Worm (Caenorhabditis elegans) whole organism, midembryonic: ENCODE data around the gene C07B5.8.

Source experiments
- T22C8.4 ChIP-seq: fragments of 200-800 bp; sonication (Bioruptor generic); IDR thresholded peaks from 2 replicates; pipeline ENCODE4 v1.3.6; 2022; ENCODE audit warnings: missing genetic modification characterization, missing compliant biosample characterization
- cog-1 ChIP-seq: sonication (generic microtip); optimal IDR thresholded peaks from 2 replicates; lab custom pipeline; 2016; ENCODE audit warnings: missing genetic modification characterization, missing compliant biosample characterization
- flt-1 ChIP-seq: fragments of 200-800 bp; sonication (Bioruptor generic); IDR thresholded peaks from 2 replicates; pipeline ENCODE4 v1.3.6; 2022; ENCODE audit warnings: missing genetic modification characterization, missing compliant biosample characterization
- klf-2 ChIP-seq: fragments of 200-800 bp; sonication (Bioruptor generic); conservative IDR thresholded peaks from 2 replicates; pipeline ENCODE4 v1.3.6; 2022; ENCODE audit warnings: missing genetic modification reagents, missing genetic modification characterization, missing compliant biosample characterization
- med-1 ChIP-seq: sonication (generic microtip); optimal IDR thresholded peaks from 2 replicates; lab custom pipeline; 2017; ENCODE audit warnings: missing genetic modification characterization, mild to moderate bottlenecking, missing compliant biosample characterization, antibody characterized with exemption, missing genetic modification reagents; ENCODE audit not compliant: insufficient read depth
- ref-1 ChIP-seq: fragments of 200-800 bp; sonication (Bioruptor generic); conservative IDR thresholded peaks from 2 replicates; pipeline ENCODE4 v1.3.6; 2022; ENCODE audit warnings: missing genetic modification reagents, missing genetic modification characterization, missing compliant biosample characterization
- tab-1 ChIP-seq: fragments of 200-800 bp; sonication (Bioruptor generic); IDR thresholded peaks from 2 replicates; pipeline ENCODE4 v1.3.6; 2022; ENCODE audit warnings: missing genetic modification characterization, missing compliant biosample characterization
- ztf-23 ChIP-seq: fragments of 200-800 bp; sonication (Bioruptor generic); IDR thresholded peaks from 2 replicates; pipeline ENCODE4 v1.3.6; 2022; ENCODE audit warnings: missing genetic modification reagents, missing genetic modification characterization, missing compliant biosample characterization
- ztf-29 ChIP-seq: fragments of 200-800 bp; sonication (Bioruptor generic); IDR thresholded peaks from 2 replicates; pipeline ENCODE4 v1.3.6; 2022; ENCODE audit warnings: missing genetic modification reagents, missing genetic modification characterization, missing compliant biosample characterization

The C07B5.8 gene

ce11 chrX:9504221-9504620 lies 32.3 kb downstream of the C07B5.8 start:
- TF ChIP-seq med-1, result no peak
- no peak for TF ChIP-seq ref-1 (GFP tag; lab: Robert Waterston, UW)
- no peak for TF ChIP-seq tab-1 (GFP tag; lab: Robert Waterston, UW)

- TF ChIP-seq T22C8.4 (no peak), cog-1 (tag; lab: Kevin White, UChicago) (no peak), ztf-23 (no peak), flt-1 (GFP tag; lab: Robert Waterston, UW) (no peak), tab-1 (GFP tag; lab: Robert Waterston, UW) (no peak), ref-1 (GFP tag; lab: Robert Waterston, UW) (no peak), med-1 (no peak), ztf-29 (GFP tag; lab: Robert Waterston, UW) (no peak), klf-2 (GFP tag; lab: Robert Waterston, UW) (no peak)
These were observed 37.2 kb downstream of the C07B5.8 start for ce11 chrX:9499355-9499754.

- no peak for TF ChIP-seq klf-2 (GFP tag; lab: Robert Waterston, UW)
- TF ChIP-seq ztf-29 (GFP tag; lab: Robert Waterston, UW), result peak; percentile 86
These were observed 41.9 kb downstream of the C07B5.8 start for ce11 chrX:9494661-9495060.

ce11 chrX:9491439-9491838 lies 45.1 kb downstream of the C07B5.8 start:
- TF ChIP-seq tab-1 (GFP tag; lab: Robert Waterston, UW) (no peak), T22C8.4 (no peak), flt-1 (GFP tag; lab: Robert Waterston, UW) (no peak), klf-2 (GFP tag; lab: Robert Waterston, UW) (no peak), med-1 (no peak), cog-1 (tag; lab: Kevin White, UChicago) (no peak), ztf-23 (no peak), ref-1 (GFP tag; lab: Robert Waterston, UW) (no peak), ztf-29 (GFP tag; lab: Robert Waterston, UW) (no peak)

ce11 chrX:9489578-9489977 lies 47.0 kb downstream of the C07B5.8 start:
- TF ChIP-seq cog-1 (tag; lab: Kevin White, UChicago), result no peak
- TF ChIP-seq flt-1 (GFP tag; lab: Robert Waterston, UW), result no peak
- TF ChIP-seq klf-2 (GFP tag; lab: Robert Waterston, UW), result no peak
- no peak for TF ChIP-seq med-1
- TF ChIP-seq ztf-23, result no peak
- no peak for TF ChIP-seq ref-1 (GFP tag; lab: Robert Waterston, UW)
- TF ChIP-seq ztf-29 (GFP tag; lab: Robert Waterston, UW), result no peak
- TF ChIP-seq T22C8.4, result no peak
- TF ChIP-seq tab-1 (GFP tag; lab: Robert Waterston, UW), result no peak
